Fruit fly (Drosophila melanogaster) Kc167 (cell line): ENCODE measurements around the gene Cerk.

Experiments used
- Myc ChIP-seq: fragments of >200 bp; optimal IDR thresholded peaks from 2 replicates; lab custom pipeline; 2017; ENCODE audit warnings: missing external identifiers
- Sin3A ChIP-seq: fragments of >200 bp; optimal IDR thresholded peaks from 2 replicates; lab custom pipeline; 2018; ENCODE audit warnings: missing external identifiers
- h ChIP-seq: fragments of >200 bp; optimal IDR thresholded peaks from 3 replicates; lab custom pipeline; 2018; ENCODE audit warnings: missing external identifiers
- insv ChIP-seq: fragments of >200 bp; optimal IDR thresholded peaks from 3 replicates; lab custom pipeline; 2018; ENCODE audit warnings: missing external identifiers
- psq ChIP-seq: fragments of >200 bp; optimal IDR thresholded peaks from 2 replicates; lab custom pipeline; 2017; ENCODE audit warnings: missing external identifiers
- ttk ChIP-seq: sonication (Bioruptor generic); optimal IDR thresholded peaks from 2 replicates; lab custom pipeline; 2017; ENCODE audit warnings: missing external identifiers

Cerk gene

DNA sequence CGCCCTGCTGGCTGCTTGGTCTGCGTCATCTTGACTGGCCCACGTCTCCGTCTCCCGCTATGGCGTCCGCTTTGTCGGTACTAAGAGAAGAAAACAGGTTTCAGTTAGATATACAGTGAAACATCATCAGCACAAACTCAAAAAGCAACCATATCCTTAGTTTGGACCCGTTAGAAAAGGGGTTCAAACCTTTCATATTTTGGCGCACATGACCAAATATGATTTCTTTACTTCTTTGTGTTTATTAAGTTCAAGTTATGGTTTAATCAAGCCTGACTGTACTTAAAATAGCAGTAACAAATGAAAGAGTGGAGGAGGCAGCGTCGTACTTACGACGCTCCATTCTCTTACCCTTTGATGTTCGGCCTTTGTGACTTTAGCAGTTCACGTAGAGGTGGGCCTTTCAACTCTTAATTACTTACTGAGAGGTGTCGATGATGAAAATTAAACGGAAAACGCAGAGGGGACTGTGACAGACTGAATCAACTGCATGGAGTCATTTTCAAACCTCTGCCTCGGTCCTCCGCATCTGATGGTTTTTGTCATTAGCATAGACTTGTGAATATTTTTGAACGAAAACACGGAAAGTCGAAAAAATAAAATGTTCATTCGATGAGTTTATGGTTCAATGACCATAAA, 6.3 kb downstream of the Cerk start:
- no peak for TF ChIP-seq ttk

DNA sequence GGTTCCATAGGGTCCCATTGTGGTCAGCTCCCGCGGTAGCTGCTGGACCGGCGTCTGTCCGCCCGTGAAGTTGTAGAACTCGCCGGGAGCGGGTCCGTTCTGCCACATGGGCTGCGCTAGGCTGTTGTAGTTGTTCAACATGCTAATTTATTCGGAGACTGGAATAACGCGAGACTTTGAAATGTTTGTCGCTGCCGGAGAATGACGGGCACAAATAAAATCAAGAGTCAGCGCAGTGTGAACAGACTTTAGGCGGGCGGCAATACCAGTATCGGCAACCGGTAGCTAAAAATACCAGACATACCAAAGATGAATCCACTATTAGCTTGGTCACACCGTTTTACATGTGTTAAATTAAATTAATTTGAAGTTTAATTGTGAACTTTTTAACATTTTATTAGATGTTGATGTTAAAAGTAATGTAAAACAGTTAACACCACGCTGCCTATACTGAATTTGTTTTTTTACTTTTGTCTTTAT, 10.1 kb downstream of the Cerk start, which contains the start of gene Prosbeta7:
Gene Prosbeta7 (minus strand): TSS at position 430 of the 480 bp plus-strand sequence.
- TF ChIP-seq Sin3A (lab: Kevin White, UChicago) (no peak), insv (lab: Kevin White, UChicago) (no peak), Myc (no peak), h (lab: Kevin White, UChicago) (no peak), ttk (no peak), psq (lab: Kevin White, UChicago) (no peak)

- TF ChIP-seq h (lab: Kevin White, UChicago) (no peak), Sin3A (lab: Kevin White, UChicago) (no peak), psq (lab: Kevin White, UChicago) (no peak), Myc (no peak), ttk (no peak)
These were observed 13.0 kb downstream of the Cerk start for dm6 chr3R:5355135-5355493.

dm6 chr3R:5354373-5355134, 13.6 kb downstream of the Cerk start, which contains the start of the genes CG11999 and CG1161:
Gene CG11999 (minus strand): TSS chr3R:5354747.
Gene CG1161 (plus strand): TSS chr3R:5355092.
- TF ChIP-seq insv (lab: Kevin White, UChicago) (no peak), h (lab: Kevin White, UChicago) (no peak), Myc (no peak), ttk (no peak), psq (lab: Kevin White, UChicago) (no peak), Sin3A (lab: Kevin White, UChicago) (no peak)

- no peak for TF ChIP-seq ttk
- no peak for TF ChIP-seq insv (lab: Kevin White, UChicago)
- no peak for TF ChIP-seq Myc
- TF ChIP-seq psq (lab: Kevin White, UChicago), result no peak
- no peak for TF ChIP-seq h (lab: Kevin White, UChicago)
- no peak for TF ChIP-seq Sin3A (lab: Kevin White, UChicago)
These were observed 17.6 kb downstream of the Cerk start, which contains the start of gene mtd for dm6 chr3R:5350393-5350972. Gene mtd (minus strand): TSS chr3R:5350443.

- TF ChIP-seq insv (lab: Kevin White, UChicago) (no peak), Sin3A (lab: Kevin White, UChicago) (no peak), ttk (no peak), psq (lab: Kevin White, UChicago) (no peak), Myc (no peak), h (lab: Kevin White, UChicago) (no peak)
These were observed 21.3 kb downstream of the Cerk start for dm6 chr3R:5346707-5347323.

DNA sequence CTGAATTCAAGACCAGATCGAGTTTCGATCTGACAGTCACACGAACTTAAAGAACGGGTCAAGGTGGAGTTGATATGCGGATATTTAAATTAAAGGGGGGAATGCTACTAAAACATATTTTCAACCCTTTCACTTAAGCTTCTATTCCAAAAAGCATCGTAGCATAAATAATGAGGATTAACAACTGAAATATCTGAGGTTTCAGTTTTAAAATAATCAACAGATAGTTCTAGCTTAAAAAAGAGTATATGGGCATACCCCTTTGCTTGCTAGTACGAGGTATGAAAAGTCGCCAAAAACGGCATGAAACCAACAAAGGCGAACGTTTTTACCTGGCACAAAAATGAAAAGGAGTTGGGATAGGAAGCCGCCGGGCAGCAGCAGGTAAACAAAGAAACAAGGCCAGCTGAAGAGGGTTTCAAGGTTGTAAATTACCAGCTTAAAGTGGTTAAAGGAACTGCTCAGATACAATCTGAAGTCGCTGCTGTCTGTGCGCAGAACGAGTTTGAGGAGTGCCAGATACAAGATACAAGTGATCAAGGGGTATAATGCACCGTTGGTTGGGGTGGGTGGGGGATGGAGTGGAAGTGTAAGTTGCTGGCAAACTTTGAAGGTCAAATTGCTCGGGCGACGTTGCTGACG, 36.2 kb downstream of the Cerk start:
- no peak for TF ChIP-seq insv (lab: Kevin White, UChicago)
- TF ChIP-seq ttk, result no peak
- no peak for TF ChIP-seq Sin3A (lab: Kevin White, UChicago)
- no peak for TF ChIP-seq psq (lab: Kevin White, UChicago)
- TF ChIP-seq h (lab: Kevin White, UChicago), result no peak
- no peak for TF ChIP-seq Myc

DNA sequence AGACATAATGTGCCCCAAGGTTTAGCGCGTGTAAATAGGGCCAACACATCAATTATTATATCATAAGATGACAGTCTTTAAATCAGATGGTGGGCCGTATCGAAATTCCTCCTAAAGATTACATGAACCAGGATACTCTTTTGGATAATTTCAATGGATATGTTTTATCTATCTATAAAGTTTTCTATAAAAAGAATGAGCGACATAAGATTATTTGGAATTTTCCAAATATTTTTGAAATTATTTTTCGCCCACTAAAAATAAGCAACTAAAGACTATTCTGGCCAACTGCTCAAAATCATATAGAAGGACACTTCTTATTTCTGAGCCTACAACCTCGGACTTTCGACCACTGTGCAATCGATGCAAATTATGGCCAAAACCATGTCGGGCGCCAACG, 37.8 kb downstream of the Cerk start:
- TF ChIP-seq insv (lab: Kevin White, UChicago) (no peak), Myc (no peak)

DNA sequence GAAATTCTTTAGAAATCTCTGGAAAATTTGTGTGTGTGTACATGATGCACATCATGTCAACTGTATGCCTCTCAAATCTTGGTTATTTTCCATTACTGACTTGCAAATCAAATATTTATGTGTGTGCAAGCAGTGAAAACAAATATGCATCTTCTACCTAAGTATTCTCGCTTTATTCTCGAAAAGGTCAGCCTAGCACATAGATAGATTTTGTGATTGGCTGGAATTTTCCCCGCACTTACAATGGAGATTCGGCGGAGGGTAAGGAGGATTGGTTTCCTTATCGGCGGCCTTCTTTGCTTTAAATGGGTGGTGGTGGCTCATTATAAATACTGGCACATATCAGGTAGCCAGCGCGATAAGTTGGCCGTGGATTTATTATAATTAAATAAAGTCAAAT, 40.2 kb downstream of the Cerk start:
- TF ChIP-seq h (lab: Kevin White, UChicago) (no peak), insv (lab: Kevin White, UChicago) (no peak), Sin3A (lab: Kevin White, UChicago) (no peak), psq (lab: Kevin White, UChicago) (no peak), Myc (no peak), ttk (no peak)

dm6 chr3R:5326166-5326565, 41.9 kb downstream of the Cerk start:
- no peak for TF ChIP-seq psq (lab: Kevin White, UChicago)
- no peak for TF ChIP-seq ttk
- TF ChIP-seq insv (lab: Kevin White, UChicago), result no peak
- no peak for TF ChIP-seq h (lab: Kevin White, UChicago)
- no peak for TF ChIP-seq Myc
- TF ChIP-seq Sin3A (lab: Kevin White, UChicago), result no peak

dm6 chr3R:5323741-5324538, 44.2 kb downstream of the Cerk start:
- TF ChIP-seq psq (lab: Kevin White, UChicago), result no peak
- no peak for TF ChIP-seq insv (lab: Kevin White, UChicago)
- TF ChIP-seq Sin3A (lab: Kevin White, UChicago), result no peak
- TF ChIP-seq ttk, result no peak
- no peak for TF ChIP-seq Myc
- no peak for TF ChIP-seq h (lab: Kevin White, UChicago)
